Worm (Caenorhabditis elegans): ENCODE results near the gene cebp-1.
A peak's percentile ranks its signal among the peaks of the same experiment; 100 is the strongest.

Gene cebp-1

DNA sequence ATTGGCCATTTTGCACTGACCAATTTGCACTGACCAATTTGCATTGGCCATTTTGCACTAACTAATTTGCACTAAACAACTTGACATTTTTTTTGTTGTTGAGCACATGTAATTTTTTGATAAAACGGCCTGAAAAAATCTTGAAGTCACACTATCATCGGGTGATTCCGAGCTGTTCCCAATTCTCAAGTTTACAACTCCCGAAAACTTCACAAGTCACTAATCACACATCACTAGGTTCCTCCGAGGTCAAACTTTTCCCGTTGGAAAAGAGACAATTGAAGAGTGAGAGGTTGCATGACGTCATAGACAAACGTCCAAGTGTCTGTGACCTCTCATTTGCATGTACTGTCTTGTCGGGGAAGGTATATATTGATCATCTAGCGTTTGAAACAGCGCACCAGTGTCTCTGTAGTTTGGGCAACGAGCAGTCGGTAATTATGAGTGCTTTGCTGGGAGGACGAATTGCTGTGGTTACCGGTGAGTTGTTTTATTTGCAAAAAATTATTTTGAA is 32.5 kb upstream of the cebp-1 start, which contains the start of the genes D1005.10 and dhs-25 (continued):
- 0 out of 2 replicates have a peak, but pooled peaks have one; percentile 63 for TF ChIP-seq saeg-2 (GFP tag; IDR thresholded peaks at IDR 0.05)
- TF ChIP-seq nhr-77 (tag; optimal IDR thresholded peaks at IDR 0.05), result peak; percentile 43
- TF ChIP-seq Y5F2A.4 (GFP tag; optimal IDR thresholded peaks at IDR 0.05), result no peak
- peak; percentile 96 for TF ChIP-seq dve-1 (tag; optimal IDR thresholded peaks at IDR 0.05; ENCODE audit: insufficient read depth)
- TF ChIP-seq dpl-1 (GFP tag; optimal IDR thresholded peaks at IDR 0.05), result no peak
- peak; percentile 34; the same call in 1 of the 2 replicates for TF ChIP-seq lin-1 (GFP tag; IDR thresholded peaks at IDR 0.05)
- peak; percentile 78 for TF ChIP-seq tra-1 (GFP tag; IDR thresholded peaks at IDR 0.05)
- TF ChIP-seq zip-11 (GFP tag; IDR thresholded peaks at IDR 0.05), result no peak
- peak; percentile 38 to 60 for TF ChIP-seq daf-16 (GFP tag; optimal IDR thresholded peaks at IDR 0.05)
- peak; percentile 92 for TF ChIP-seq daf-16 (tag; optimal IDR thresholded peaks at IDR 0.05)
- TF ChIP-seq T20F7.1 (GFP tag; optimal IDR thresholded peaks at IDR 0.05), result peak; percentile 43
- no peak for TF ChIP-seq lir-3 (tag; optimal IDR thresholded peaks at IDR 0.05)
- no peak for TF ChIP-seq D1046.2 (GFP tag; IDR thresholded peaks at IDR 0.05)
- TF ChIP-seq madf-9 (GFP tag; conservative IDR thresholded peaks at IDR 0.05), result no peak
- TF ChIP-seq T26A8.4 (GFP tag; IDR thresholded peaks at IDR 0.05), result peak; percentile 12; the same call in 1 of the 2 replicates
- peak; percentile 61; the same call in 1 of the 2 replicates for TF ChIP-seq pha-4 (GFP tag; IDR thresholded peaks at IDR 0.05)
- peak; percentile 82 for TF ChIP-seq pha-4 (tag; optimal IDR thresholded peaks at IDR 0.05)
- no peak for TF ChIP-seq unc-39 (tag; optimal IDR thresholded peaks at IDR 0.05)
- TF ChIP-seq fkh-10 (GFP tag; optimal IDR thresholded peaks at IDR 0.05), result no peak
- TF ChIP-seq nhr-237 (tag; optimal IDR thresholded peaks at IDR 0.05), result no peak
- no peak for TF ChIP-seq daf-12 (tag; optimal IDR thresholded peaks at IDR 0.05)
- peak; percentile 78 for TF ChIP-seq mep-1 (tag; optimal IDR thresholded peaks at IDR 0.05)
- peak; percentile 52 for TF ChIP-seq mxl-3 (GFP tag; optimal IDR thresholded peaks at IDR 0.05)
- TF ChIP-seq duxl-1 (tag; optimal IDR thresholded peaks at IDR 0.05; ENCODE audit: poor library complexity), result peak; percentile 87
- peak; percentile 68 for TF ChIP-seq nhr-28 (tag; optimal IDR thresholded peaks at IDR 0.05)
- peak; percentile 84 for TF ChIP-seq mdt-29 (GFP tag; IDR thresholded peaks at IDR 0.05)
- no peak for TF ChIP-seq F26F4.8 (GFP tag; conservative IDR thresholded peaks at IDR 0.05)
- TF ChIP-seq egl-43 (GFP tag; IDR thresholded peaks at IDR 0.05), result no peak
- TF ChIP-seq ceh-82 (tag; optimal IDR thresholded peaks at IDR 0.05), result no peak
- TF ChIP-seq attf-4 (tag; optimal IDR thresholded peaks at IDR 0.05), result no peak
- no peak for TF ChIP-seq lin-13 (GFP tag; optimal IDR thresholded peaks at IDR 0.05)
- no peak for TF ChIP-seq Y75B8A.6 (GFP tag; IDR thresholded peaks at IDR 0.05)
- TF ChIP-seq jun-1 (tag; optimal IDR thresholded peaks at IDR 0.05), result no peak
- TF ChIP-seq lsy-2 (tag; optimal IDR thresholded peaks at IDR 0.05), result peak in 1 of 2 experiments; percentile 68
- no peak for TF ChIP-seq aha-1 (tag)

DNA sequence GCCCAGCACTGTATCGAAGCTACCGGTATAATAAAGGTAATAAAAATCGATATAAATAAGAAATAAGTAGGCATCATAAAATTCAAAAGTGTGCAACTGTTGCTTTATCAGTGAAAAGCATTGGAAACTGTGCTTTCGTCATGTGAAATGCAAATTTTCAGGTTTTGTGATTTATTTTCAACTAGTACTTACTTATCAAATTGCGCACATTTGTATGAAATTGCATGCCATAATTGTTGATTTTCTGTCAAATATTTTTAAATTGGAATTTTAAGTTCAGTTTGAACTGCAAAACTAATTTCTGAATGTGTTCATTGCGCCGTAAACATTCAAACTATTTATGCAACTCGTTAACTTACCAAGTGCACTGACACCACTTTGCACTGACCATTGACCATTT is 32.0 kb upstream of the cebp-1 start, which contains the start of gene D1005.4:
Gene D1005.4, minus strand, starts transcription at position 101 of the 400 bp plus-strand sequence.
- TF ChIP-seq spr-3 (GFP tag; optimal IDR thresholded peaks at IDR 0.05) (no peak), ces-1 (GFP tag; optimal IDR thresholded peaks at IDR 0.05) (no peak), nhr-10 (tag; optimal IDR thresholded peaks at IDR 0.05) (no peak), cey-2 (tag; optimal IDR thresholded peaks at IDR 0.05; ENCODE audit: borderline replicate concordance, insufficient read depth) (no peak), php-3 (GFP tag; IDR thresholded peaks at IDR 0.05) (no peak), ceh-20 (GFP tag; IDR thresholded peaks at IDR 0.05) (no peak), snpc-1.2 (GFP tag; IDR thresholded peaks at IDR 0.05) (no peak), nhr-6 (tag; optimal IDR thresholded peaks at IDR 0.05) (no peak), nhr-28 (tag; optimal IDR thresholded peaks at IDR 0.05) (peak; percentile 38)

All from whole organism, L4 larva.